Worm (Caenorhabditis elegans) whole organism, dauer: ENCODE results near the gene K02E7.7.

Experiments
- unc-62 ChIP-seq: sonication (generic microtip); optimal IDR thresholded peaks from 2 replicates; lab custom pipeline; 2017; ENCODE audit warnings: missing biosample characterization, missing genetic modification reagents, missing genetic modification characterization

K02E7.7 gene

DNA sequence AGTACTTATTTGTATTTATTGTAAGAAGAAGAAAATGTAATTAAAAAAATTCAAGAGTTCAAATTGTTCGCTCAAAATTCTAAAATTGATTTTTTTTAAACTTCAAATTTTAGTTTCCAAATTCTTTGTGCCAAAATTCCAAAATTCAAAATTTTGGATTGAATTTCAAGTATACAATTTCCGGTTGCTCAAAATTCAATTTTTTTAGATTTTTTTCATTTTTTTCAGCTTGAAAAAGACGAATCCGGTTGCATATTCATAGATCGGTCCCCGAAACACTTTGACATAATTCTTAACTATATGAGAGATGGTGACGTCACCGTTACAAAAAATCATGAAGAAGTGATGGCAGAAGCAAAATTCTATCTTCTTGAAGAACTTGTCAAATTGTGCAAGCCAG, 17.3 kb downstream of the K02E7.7 start, which contains the start of gene K02E7.4:
Gene K02E7.4, plus strand, starts transcription at position 301 of the 400 bp plus-strand sequence.
- no peak for TF ChIP-seq unc-62 (GFP tag; lab: Kevin White, UChicago)

DNA sequence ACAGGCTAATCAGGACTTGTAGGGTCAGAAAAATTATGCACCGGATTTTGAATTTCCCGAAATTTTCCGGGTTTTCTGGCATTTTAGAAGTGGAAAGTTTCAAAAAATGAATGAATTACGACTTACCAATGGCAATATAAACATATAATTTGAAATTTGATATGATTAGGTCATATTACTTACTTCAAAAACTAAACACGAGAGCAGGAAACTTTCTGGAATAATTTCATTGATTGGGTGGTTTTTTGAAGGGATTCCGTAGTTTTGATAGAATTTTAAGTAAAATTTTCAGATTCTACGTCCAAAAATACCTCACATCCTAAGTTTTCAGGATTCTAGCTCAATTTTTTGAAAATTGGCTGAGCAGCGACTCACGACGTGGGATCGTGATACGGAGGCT, 20.6 kb downstream of the K02E7.7 start, which contains the start of gene K02E7.11:
Gene K02E7.11, minus strand, starts transcription at position 101 of the 400 bp plus-strand sequence.
- TF ChIP-seq unc-62 (GFP tag; lab: Kevin White, UChicago) = no peak

DNA sequence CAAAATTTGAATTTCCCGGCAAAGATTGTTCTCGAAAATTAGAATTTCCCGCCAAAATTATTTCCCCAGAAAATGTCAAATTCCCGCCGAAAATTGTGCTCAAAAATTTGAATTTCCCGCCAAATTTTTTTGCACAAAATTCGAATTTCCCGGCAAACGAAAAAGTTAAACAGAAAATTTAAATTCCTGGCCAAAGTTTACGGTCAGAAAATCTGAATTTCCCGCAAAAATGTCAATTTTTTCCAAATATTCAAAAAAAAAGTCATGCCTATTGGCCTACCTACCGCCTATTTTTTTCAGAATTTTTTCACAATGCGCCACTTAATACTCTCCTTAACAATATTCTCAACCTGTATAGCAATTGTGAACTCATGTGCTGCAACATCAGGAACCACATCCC, 28.0 kb downstream of the K02E7.7 start, which contains the start of gene K02E7.1:
Gene K02E7.1, plus strand, starts transcription at position 301 of the 400 bp plus-strand sequence.
- TF ChIP-seq unc-62 (GFP tag; lab: Kevin White, UChicago) = no peak

DNA sequence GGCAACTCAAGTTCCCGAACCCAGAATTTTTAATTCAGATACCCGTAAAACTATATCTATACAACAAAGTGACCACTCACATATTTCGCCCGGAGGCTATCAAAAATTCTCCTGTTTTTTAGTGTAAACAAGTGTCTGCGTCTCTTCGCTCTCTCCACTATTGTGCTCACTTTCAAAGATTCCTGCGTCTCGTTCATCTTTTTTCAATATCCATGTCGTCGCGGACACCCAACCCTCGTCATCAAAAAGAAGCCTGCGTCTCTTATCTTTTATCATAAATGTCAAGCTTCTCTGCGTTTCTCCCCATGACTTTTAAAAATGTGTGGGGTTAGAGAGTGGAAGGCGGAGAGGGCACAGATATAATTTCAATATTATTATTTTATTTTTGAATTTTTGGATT, 30.1 kb downstream of the K02E7.7 start:
- no peak for TF ChIP-seq unc-62 (GFP tag; lab: Kevin White, UChicago)

DNA sequence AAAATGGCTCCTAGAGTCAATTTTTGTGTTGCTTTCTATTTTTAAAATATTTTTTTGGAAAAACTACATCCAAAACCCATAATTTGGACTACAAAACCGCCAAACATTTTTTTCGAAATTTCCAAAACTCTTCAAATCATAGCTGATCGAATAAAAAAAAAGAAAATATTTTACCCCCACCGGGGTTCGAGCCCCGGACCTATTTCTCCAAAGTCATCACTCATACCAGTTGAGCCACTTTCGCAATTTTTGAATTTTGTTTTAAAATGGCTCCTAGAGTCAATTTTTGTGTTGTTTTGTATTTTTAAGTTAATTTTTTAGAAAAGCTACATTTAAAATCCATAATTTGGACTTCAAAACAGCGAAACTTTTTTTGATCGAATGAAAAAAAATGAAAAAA, 30.7 kb downstream of the K02E7.7 start:
- TF ChIP-seq unc-62 (GFP tag; lab: Kevin White, UChicago) = no peak

DNA sequence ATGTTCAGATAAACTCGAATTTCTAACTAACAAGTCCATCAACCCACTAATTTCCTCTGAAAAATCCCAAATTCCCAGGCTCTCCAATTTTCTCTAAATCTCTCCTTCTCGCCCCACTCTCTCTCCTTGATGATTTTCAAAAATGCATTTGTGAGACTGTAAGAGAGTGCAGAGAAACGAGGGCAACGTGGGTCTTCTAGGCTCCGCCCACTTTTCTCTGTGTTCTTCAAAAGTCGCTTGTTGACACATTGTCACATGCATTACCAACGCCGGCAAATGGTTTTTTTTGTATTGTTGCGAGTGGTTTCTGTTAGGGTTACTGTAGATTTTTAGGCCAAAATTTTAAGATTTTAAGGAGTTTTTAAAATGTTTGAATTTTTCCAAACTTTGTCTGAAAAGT, 31.7 kb downstream of the K02E7.7 start:
- no peak for TF ChIP-seq unc-62 (GFP tag; lab: Kevin White, UChicago)

DNA sequence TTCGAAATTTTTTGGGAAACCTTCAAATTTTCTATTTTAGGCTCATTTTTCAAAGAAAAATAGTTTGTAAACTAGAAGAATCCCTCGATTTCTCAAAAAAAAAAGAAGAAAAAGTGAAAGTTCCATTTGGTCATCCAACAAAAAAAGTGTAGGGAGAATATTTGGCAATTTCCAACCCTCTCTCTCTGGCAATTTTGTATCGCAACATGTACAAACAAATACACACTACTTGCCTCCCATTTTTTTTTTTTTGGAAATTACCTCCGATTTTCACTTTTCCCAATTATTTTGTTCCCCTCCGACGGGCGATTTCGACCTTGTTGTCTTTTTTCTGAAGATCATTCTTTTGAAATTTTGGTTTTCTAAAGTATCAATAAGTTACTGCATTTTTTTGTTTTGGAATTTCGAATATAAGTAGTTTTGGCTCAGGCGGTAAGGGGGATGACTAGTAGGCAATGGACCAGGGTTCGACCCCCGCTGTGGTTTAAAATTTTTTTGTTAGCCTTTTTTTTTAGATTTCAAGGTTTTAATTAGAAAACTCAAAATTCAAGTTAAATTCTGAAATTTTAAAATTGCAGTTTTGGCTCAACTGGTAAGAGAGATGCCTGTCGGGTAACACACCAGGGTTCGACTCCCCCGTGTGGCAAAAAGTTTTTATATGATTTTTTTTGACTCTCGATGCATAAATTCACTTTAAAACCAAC, 33.9 kb downstream of the K02E7.7 start:
- no peak for TF ChIP-seq unc-62 (GFP tag; lab: Kevin White, UChicago)

DNA sequence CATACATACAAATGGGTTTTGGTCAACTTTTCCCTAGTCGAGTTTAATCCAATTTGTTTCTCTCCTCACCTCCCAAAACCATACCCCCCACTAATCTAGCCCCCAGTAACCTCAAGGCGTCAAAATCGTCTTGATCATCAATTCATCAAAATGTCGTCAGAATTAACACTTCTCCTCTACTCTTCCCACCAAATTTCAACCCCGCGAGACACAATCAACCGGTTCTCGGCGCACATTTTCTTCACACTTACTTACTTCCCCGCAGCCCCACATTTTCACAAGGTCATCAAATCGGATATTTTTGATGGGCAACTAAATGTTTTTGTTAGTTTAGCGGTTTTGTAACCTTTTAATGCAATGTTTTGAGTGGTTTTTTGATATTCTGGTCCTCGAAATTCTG, 35.9 kb downstream of the K02E7.7 start:
- TF ChIP-seq unc-62 (GFP tag; lab: Kevin White, UChicago) = no peak

DNA sequence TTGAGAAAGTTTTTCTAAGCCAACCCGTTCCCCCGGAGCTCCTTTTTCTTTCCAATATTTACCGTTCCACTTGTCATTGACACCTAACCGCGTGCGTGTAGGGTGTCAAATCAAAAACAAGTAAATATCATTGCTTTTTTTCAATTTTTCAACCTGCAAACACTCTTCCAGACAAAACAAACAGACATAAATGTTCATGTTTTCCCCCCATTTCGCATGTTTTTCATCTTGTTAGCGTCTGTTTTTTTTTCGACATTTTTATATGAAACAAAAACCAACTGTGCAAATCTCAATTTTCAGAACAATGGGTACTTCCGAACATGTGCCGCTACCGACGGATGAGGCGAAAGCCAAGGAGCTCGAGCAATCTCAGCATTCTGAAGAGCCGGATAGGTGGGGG, 36.9 kb downstream of the K02E7.7 start, which contains the start of gene snf-3:
Gene snf-3, plus strand, starts transcription at position 301 of the 400 bp plus-strand sequence.
- no peak for TF ChIP-seq unc-62 (GFP tag; lab: Kevin White, UChicago)

DNA sequence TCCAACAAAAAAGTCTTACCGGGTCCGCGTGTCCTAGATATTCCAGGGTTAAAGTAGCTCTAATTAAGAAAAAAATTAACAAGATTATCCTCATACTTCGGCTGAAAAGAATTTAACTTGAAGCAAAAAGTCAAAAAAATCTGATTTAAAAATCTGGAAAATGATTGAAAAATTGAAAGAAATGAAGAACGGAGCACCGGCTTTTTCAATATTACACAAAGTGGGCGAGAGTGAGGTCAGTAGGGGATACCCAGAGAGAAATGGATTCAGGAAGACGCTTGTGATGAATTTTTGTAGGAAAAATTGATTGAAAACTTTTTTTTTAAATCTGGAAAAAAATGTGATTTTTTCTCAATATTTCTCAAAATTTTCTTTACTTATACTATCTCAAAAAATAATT, 45.9 kb downstream of the K02E7.7 start, which contains the start of gene pho-14:
Gene pho-14, minus strand, starts transcription at position 101 of the 400 bp plus-strand sequence.
- TF ChIP-seq unc-62 (GFP tag; lab: Kevin White, UChicago) = no peak

DNA sequence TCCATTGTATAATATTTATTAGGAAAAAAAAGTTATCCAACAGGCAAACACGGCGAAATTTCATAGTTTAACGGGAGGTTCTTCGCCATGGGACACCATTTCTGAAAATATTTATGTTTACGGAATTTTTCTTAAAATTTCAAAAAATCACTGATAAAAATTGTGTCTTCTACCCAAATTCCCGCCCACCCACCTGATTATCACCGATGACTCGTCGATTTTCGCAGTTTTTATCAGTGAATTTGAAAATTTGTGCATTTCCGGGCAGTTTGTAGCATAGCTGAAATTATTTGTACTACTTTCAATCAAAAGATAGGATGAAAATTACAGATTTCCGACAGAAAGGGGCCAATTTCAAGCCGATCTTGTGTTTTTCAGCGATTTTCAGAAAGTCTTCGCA, 46.6 kb downstream of the K02E7.7 start:
- TF ChIP-seq unc-62 (GFP tag; lab: Kevin White, UChicago) = no peak

DNA sequence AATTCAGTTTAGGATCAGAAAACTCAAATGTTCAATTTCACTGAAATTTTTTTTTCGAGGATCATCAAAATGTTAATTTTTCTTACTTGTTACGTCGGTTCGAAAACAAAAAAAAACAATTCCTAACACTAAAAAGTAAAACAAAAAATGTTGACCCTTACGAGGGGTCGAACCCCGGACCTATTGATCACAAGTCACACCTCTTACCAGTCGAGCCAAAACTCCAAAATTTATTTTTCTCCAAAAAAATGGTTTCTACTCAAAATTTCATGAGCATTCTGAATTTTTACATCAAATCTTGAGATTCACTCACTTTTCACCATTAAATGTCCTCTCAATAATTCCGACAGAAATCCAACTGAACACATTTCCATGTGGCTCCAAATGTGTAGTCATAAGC, 47.4 kb downstream of the K02E7.7 start:
- no peak for TF ChIP-seq unc-62 (GFP tag; lab: Kevin White, UChicago)

DNA sequence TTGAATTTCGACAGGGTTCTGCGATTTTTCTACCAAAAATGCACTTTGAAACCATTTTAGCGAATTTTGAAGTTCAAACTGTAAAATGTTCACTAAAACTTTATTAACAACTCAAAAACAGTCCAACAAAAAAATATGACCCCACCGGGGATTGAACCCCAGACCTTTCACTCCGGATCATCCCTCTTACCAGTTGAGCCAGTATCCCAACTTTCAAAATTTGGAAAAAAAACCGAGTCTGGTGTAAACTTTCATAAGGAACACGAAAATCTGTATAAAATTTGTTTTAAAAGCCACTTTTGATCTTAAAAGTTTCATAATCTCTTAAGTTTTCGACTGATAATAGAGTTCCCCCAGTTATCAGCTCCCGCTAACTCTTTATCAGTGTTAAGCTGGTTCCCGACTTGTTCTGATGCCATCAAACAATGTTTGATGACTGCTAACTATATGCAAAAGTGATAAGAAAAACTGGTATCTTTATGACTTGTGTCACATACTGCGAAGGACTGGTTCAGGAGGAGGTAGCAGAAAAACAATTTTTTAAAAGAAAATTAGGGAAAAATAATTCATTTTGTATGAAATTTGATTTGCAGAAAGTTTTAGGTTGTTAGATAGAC, 48.8 kb downstream of the K02E7.7 start:
- no peak for TF ChIP-seq unc-62 (GFP tag; lab: Kevin White, UChicago)

DNA sequence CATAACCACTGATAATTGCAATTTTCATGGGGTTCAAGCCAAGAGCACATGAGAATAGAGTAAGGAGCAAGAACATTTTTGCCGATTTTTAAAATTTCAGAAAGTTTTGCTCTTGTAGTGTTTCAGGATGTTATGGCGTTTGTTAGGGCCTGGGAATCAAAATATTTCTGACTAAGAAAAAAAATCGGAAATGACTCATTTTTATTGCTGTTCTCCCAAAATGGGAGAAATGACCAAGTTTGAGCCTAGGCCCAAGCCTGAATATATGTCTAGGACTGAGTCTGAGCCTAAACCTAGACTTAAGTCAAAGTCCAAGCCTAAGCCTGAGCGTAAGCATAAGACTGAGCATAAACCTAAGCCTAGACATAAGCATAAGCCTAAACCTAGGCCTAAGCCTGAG, 49.6 kb downstream of the K02E7.7 start, which contains the start of gene T13B5.9:
Gene T13B5.9, minus strand, starts transcription at position 101 of the 400 bp plus-strand sequence.
- TF ChIP-seq unc-62 (GFP tag; lab: Kevin White, UChicago) = no peak

DNA sequence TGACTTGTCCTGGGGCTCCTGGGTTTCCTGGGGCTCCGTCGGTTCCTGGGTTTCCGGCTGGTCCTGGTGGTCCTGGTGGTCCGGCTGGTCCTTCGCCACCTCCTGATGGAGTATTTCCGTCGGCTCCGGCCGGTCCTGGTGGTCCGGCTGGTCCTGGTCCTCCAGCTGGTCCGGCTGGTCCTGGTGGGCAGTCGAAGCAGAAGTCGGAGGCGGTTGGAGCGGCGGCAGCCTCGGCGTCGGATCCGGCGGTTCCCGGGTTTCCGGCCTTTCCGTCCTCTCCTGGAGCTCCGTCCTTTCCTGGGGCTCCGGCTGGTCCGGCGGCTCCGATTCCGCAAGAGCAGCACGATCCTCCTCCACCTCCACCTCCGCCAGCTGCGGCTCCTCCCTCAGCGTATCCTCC, 50.5 kb downstream of the K02E7.7 start:
- no peak for TF ChIP-seq unc-62 (GFP tag; lab: Kevin White, UChicago)
